Worm (Caenorhabditis elegans) whole organism, young adult: Measurements from ENCODE around the gene srbc-44.

Source experiments
- aptf-2 ChIP-seq: fragments of 200-800 bp; sonication (Bioruptor generic); conservative IDR thresholded peaks from 2 replicates; pipeline ENCODE4 v1.3.6; 2022; ENCODE audit warnings: missing genetic modification reagents, missing genetic modification characterization, missing compliant biosample characterization
- dpl-1 ChIP-seq: fragments of 150-350 bp; optimal IDR thresholded peaks from 2 replicates; lab custom pipeline; 2014; ENCODE audit warnings: missing biosample characterization, missing genetic modification reagents, missing genetic modification characterization
- fkh-3 ChIP-seq: sonication (generic microtip); optimal IDR thresholded peaks from 2 replicates; lab custom pipeline; 2016; ENCODE audit warnings: mild to moderate bottlenecking, missing genetic modification characterization, missing compliant biosample characterization
- nhr-179 ChIP-seq: sonication (generic microtip); optimal IDR thresholded peaks from 2 replicates; lab custom pipeline; 2016; ENCODE audit warnings: mild to moderate bottlenecking, missing genetic modification characterization, missing compliant biosample characterization
- nhr-90 ChIP-seq: sonication (generic microtip); optimal IDR thresholded peaks from 2 replicates; lab custom pipeline; 2016; ENCODE audit warnings: missing genotype, mild to moderate bottlenecking, missing genetic modification characterization, missing compliant biosample characterization
- pha-4 ChIP-seq: fragments of 150-350 bp; sonication (generic microtip); optimal IDR thresholded peaks from 2 replicates; lab custom pipeline; 2014; ENCODE audit warnings: missing biosample characterization, missing genetic modification reagents, missing genetic modification characterization
- sea-2 ChIP-seq: fragments of 200-800 bp; sonication (Bioruptor generic); IDR thresholded peaks from 2 replicates; pipeline ENCODE4 v1.3.6; 2022; ENCODE audit warnings: missing genetic modification characterization, missing compliant biosample characterization
- snpc-1.3 ChIP-seq: sonication (generic microtip); optimal IDR thresholded peaks from 2 replicates; lab custom pipeline; 2017; ENCODE audit warnings: missing genetic modification characterization, mild to moderate bottlenecking, missing compliant biosample characterization, antibody characterized with exemption, moderate library complexity, missing genotype, missing genetic modification reagents; ENCODE audit not compliant: insufficient read depth
- unc-62 ChIP-seq: fragments of 150-350 bp; optimal IDR thresholded peaks from 2 replicates; lab custom pipeline; 2014; ENCODE audit warnings: missing biosample characterization, missing genetic modification reagents, missing genetic modification characterization
- ztf-18 ChIP-seq: sonication (generic microtip); optimal IDR thresholded peaks from 2 replicates; lab custom pipeline; 2016; ENCODE audit warnings: missing genotype, mild to moderate bottlenecking, missing genetic modification characterization, missing compliant biosample characterization

DNA sequence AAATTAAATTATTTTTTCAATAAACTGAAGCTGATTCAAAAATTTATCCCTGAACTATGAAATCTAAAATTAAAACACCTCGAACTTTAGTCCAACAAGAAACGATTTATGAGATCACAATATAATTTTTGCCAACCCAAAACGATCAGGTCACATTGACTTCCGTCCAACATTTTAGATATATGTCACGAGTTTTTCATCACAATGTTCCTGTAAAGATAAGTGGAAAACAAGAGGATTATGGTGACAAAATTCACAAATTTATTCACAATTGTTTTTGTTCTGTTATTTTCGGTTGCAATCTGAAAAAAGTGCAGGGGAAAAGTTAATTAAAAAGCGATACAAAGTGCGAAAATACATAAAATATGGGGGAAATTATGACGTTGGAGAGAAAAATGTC is 28.3 kb upstream of the srbc-44 start:
- TF ChIP-seq fkh-3 (tag; lab: Kevin White, UChicago) (no peak), dpl-1 (GFP tag; lab: Kevin White, UChicago) (no peak), aptf-2 (no peak), ztf-18 (tag; lab: Kevin White, UChicago) (no peak), unc-62 (GFP tag; lab: Kevin White, UChicago) (no peak), pha-4 (tag; lab: Kevin White, UChicago) (no peak), nhr-179 (tag; lab: Kevin White, UChicago) (no peak), snpc-1.3 (no peak), sea-2 (GFP tag; lab: Robert Waterston, UW) (no peak), nhr-90 (no peak)
